Worm (Caenorhabditis elegans): ENCODE data around the gene let-19.

- TF ChIP-seq ama-1 (optimal IDR thresholded peaks at IDR 0.05) (no peak), nhr-237 (tag; optimal IDR thresholded peaks at IDR 0.05) (no peak), lin-13 (GFP tag; optimal IDR thresholded peaks at IDR 0.05) (no peak), ceh-82 (tag; optimal IDR thresholded peaks at IDR 0.05) (no peak), egl-27 (tag; optimal IDR thresholded peaks at IDR 0.05) (no peak)
Observed at ce11 chrII:8799725-8800124, 28.9 kb downstream of the let-19 start.

All from whole organism, L2 larva.